Worm (Caenorhabditis elegans): ENCODE results near the gene prdx-2.

DNA sequence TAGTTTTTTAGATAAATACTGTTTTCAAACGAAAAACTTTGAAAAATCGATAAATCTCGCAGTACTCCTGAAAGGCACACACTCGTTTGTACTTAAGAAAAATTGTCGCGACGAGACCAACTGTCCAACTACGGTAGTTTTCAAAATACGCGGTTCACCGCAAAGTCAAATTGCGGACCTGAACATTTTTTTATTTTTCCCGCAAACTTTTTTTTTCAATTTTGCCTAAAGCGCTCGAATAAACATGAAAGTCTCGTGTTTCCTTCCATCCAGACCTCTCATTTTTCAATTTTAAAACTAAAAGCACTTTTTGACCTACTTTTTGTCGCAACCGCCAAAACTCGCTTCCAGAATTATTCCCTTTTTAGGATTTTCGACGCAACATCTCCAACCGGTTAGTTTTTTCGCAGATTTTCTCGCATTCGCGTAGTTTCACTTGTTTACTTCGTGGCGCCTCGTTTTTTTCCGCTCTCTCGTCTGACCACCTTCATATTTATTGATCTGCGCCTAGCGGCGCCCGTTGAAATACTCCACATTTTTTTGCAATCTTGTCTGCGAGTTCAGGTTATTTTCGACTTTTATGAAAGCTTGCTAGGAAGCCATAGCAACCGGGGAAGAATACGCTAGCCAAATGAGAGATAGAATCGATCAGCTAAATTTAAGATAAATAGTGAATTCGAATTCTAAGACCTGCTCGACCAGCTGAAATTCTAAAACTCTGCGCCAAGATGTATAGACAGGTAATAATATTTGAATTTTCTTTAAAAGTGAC is at the start of gene prdx-2:
- TF ChIP-seq unc-39 (tag; optimal IDR thresholded peaks at IDR 0.05) = no peak
- no peak for TF ChIP-seq pqm-1 (tag; optimal IDR thresholded peaks at IDR 0.05)
- TF ChIP-seq ama-1 (optimal IDR thresholded peaks at IDR 0.05) = no peak
